Fruit fly (Drosophila melanogaster): ENCODE results near the gene CG18577.

DNA sequence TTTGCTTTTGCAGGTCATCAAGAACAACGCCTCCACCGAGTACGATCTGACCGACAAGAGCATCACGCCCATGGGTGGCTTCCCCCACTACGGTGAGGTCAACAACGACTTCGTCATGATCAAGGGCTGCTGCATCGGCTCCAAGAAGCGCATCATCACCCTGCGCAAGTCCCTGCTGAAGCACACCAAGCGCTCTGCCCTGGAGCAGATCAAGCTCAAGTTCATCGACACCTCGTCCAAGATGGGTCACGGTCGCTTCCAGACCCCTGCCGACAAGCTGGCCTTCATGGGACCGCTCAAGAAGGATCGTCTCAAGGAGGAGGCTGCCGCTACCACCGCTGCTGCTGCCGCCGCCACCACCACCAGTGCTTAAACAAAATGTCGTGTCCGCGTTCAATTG is 28.6 kb downstream of the CG18577 start:
- no peak for TF ChIP-seq CG6854 (GFP tag; optimal IDR thresholded peaks at IDR 0.05)
- TF ChIP-seq achi (GFP tag; optimal IDR thresholded peaks at IDR 0.05): no peak
- TF ChIP-seq fkh (GFP tag; optimal IDR thresholded peaks at IDR 0.05): no peak
- TF ChIP-seq CG34406 (GFP tag; optimal IDR thresholded peaks at IDR 0.05): no peak
- no peak for TF ChIP-seq CG15336 (GFP tag; IDR thresholded peaks at IDR 0.05)
- no peak for TF ChIP-seq topi (GFP tag; optimal IDR thresholded peaks at IDR 0.05)
- no peak for TF ChIP-seq cyc (GFP tag; optimal IDR thresholded peaks at IDR 0.05)
- TF ChIP-seq CG11902 (GFP tag; optimal IDR thresholded peaks at IDR 0.05): no peak
- TF ChIP-seq Gug (GFP tag; IDR thresholded peaks at IDR 0.05): no peak
- no peak for TF ChIP-seq CG6276 (GFP tag; optimal IDR thresholded peaks at IDR 0.05)

All from whole organism, prepupa.